Worm (Caenorhabditis elegans) whole organism, L1 larva: ENCODE results near the gene irk-1.

Source experiments
- C16A3.4 ChIP-seq: fragments of 150-350 bp; optimal IDR thresholded peaks from 2 replicates; lab custom pipeline; 2014; ENCODE audit warnings: missing biosample characterization, missing genetic modification characterization
- C34B4.2 ChIP-seq: sonication (generic microtip); optimal IDR thresholded peaks from 2 replicates; lab custom pipeline; 2017; ENCODE audit warnings: mild to moderate bottlenecking, missing genetic modification characterization, missing compliant biosample characterization
- F16B12.6 ChIP-seq: fragments of 150-350 bp; optimal IDR thresholded peaks from 2 replicates; lab custom pipeline; 2014; ENCODE audit warnings: missing biosample characterization, missing genetic modification characterization
- aha-1 ChIP-seq: fragments of 150-350 bp; optimal IDR thresholded peaks from 2 replicates; lab custom pipeline; 2014; ENCODE audit warnings: missing biosample characterization, missing genetic modification characterization
- alr-1 ChIP-seq: fragments of 200-800 bp; sonication (Bioruptor generic); optimal IDR thresholded peaks from 2 replicates; lab custom pipeline; 2018; ENCODE audit warnings: borderline replicate concordance, mild to moderate bottlenecking, missing genetic modification characterization, missing compliant biosample characterization
- aly-2 ChIP-seq: fragments of 150-350 bp; optimal IDR thresholded peaks from 2 replicates; lab custom pipeline; 2014; ENCODE audit warnings: missing biosample characterization, missing genetic modification characterization
- ama-1 ChIP-seq: fragments of 150-350 bp; optimal IDR thresholded peaks from 2 replicates; lab custom pipeline; 2014
- blmp-1 ChIP-seq: fragments of 150-350 bp; optimal IDR thresholded peaks from 2 replicates; lab custom pipeline; 2014; ENCODE audit warnings: missing biosample characterization, missing genetic modification characterization
- ceh-63 ChIP-seq: fragments of 200-800 bp; sonication (Bioruptor generic); optimal IDR thresholded peaks from 2 replicates; lab custom pipeline; 2018; ENCODE audit warnings: mild to moderate bottlenecking, missing genetic modification characterization, missing compliant biosample characterization
- ceh-8 ChIP-seq: fragments of 200-800 bp; sonication (Bioruptor generic); optimal IDR thresholded peaks from 2 replicates; lab custom pipeline; 2018; ENCODE audit warnings: mild to moderate bottlenecking, missing genetic modification characterization, moderate library complexity, missing compliant biosample characterization
- ceh-82 ChIP-seq, 3 experiments: fragments of 150-350 bp in 1 of 3; sonication (generic microtip) in 2 of 3; optimal IDR thresholded peaks; 2 replicates each; lab custom pipeline; 2014 to 2017; ENCODE audit warnings: missing biosample characterization in 3 of 3, missing genetic modification characterization in 3 of 3
- efl-1 ChIP-seq, 4 experiments: fragments of 150-350 bp; optimal IDR thresholded peaks in 3 of 4; peaks in 1 of 4; 1 replicate in 1 of 4; 2 replicates in 3 of 4; lab custom pipeline; 2014; ENCODE audit warnings: missing biosample characterization in 2 of 4, missing genetic modification characterization in 2 of 4, missing genetic modification reagents in 2 of 4
- efl-3 ChIP-seq: fragments of 200-800 bp; sonication (Bioruptor generic); optimal IDR thresholded peaks from 2 replicates; lab custom pipeline; 2018; ENCODE audit warnings: mild to moderate bottlenecking, missing genetic modification characterization, missing compliant biosample characterization
- egl-27 ChIP-seq, 2 experiments: fragments of 150-350 bp in 1 of 2; sonication (generic microtip); optimal IDR thresholded peaks; 3 replicates each; lab custom pipeline; 2017 to 2018; ENCODE audit warnings: missing biosample characterization in 2 of 2, missing genetic modification characterization in 2 of 2, missing genetic modification reagents in 2 of 2
- elt-2 ChIP-seq: sonication (generic microtip); optimal IDR thresholded peaks from 2 replicates; lab custom pipeline; 2016; ENCODE audit warnings: missing genetic modification characterization, mild to moderate bottlenecking, inconsistent platforms, missing compliant biosample characterization, missing genetic modification reagents
- elt-3 ChIP-seq, 6 experiments: fragments of 150-350 bp in 1 of 6; sonication (generic microtip); optimal IDR thresholded peaks; 2 replicates each; lab custom pipeline; 2017 to 2018; ENCODE audit warnings: missing biosample characterization in 6 of 6, missing genetic modification characterization in 6 of 6, inconsistent platforms in 1 of 6
- ets-5 ChIP-seq: fragments of 200-800 bp; sonication (Bioruptor generic); IDR thresholded peaks from 2 replicates; pipeline ENCODE4 v1.3.6; 2022; ENCODE audit warnings: missing genetic modification characterization, missing compliant biosample characterization
- fkh-8 ChIP-seq: sonication (generic microtip); optimal IDR thresholded peaks from 2 replicates; lab custom pipeline; 2016; ENCODE audit warnings: mild to moderate bottlenecking, missing genetic modification characterization, missing compliant biosample characterization
- fos-1 ChIP-seq: fragments of 150-350 bp; optimal IDR thresholded peaks from 2 replicates; lab custom pipeline; 2014; ENCODE audit warnings: missing biosample characterization, missing genetic modification characterization
- grh-1 ChIP-seq: fragments of 200-800 bp; sonication (Bioruptor generic); IDR thresholded peaks from 2 replicates; pipeline ENCODE4 v1.3.6; 2022; ENCODE audit warnings: missing genetic modification reagents, missing genetic modification characterization, missing compliant biosample characterization
- hlh-17 ChIP-seq: fragments of 200-800 bp; sonication (Bioruptor generic); optimal IDR thresholded peaks from 2 replicates; lab custom pipeline; 2018; ENCODE audit warnings: missing genetic modification characterization, mild to moderate bottlenecking, missing compliant biosample characterization, moderate library complexity, borderline replicate concordance
- hpl-2 ChIP-seq: fragments of 150-350 bp; optimal IDR thresholded peaks from 2 replicates; lab custom pipeline; 2014; ENCODE audit warnings: missing biosample characterization, missing genetic modification reagents, missing genetic modification characterization
- jun-1 ChIP-seq: fragments of 150-350 bp; optimal IDR thresholded peaks from 2 replicates; lab custom pipeline; 2014; ENCODE audit warnings: missing biosample characterization, missing genetic modification reagents, missing genetic modification characterization
- lin-13 ChIP-seq: fragments of 150-350 bp; optimal IDR thresholded peaks from 2 replicates; lab custom pipeline; 2014; ENCODE audit warnings: missing biosample characterization, missing genetic modification reagents, missing genetic modification characterization
- lin-15B ChIP-seq: fragments of 150-350 bp; sonication (generic microtip); optimal IDR thresholded peaks from 3 replicates; lab custom pipeline; 2014; ENCODE audit warnings: missing biosample characterization, missing genetic modification characterization
- lin-39 ChIP-seq: fragments of 150-350 bp; optimal IDR thresholded peaks from 2 replicates; lab custom pipeline; 2014; ENCODE audit warnings: missing biosample characterization, missing genetic modification reagents, missing genetic modification characterization
- lir-3 ChIP-seq: sonication (generic microtip); optimal IDR thresholded peaks from 2 replicates; lab custom pipeline; 2016; ENCODE audit warnings: mild to moderate bottlenecking, missing genetic modification characterization, moderate library complexity, missing compliant biosample characterization; ENCODE audit not compliant: poor library complexity
- lsy-2 ChIP-seq, 2 experiments: fragments of 150-350 bp; optimal IDR thresholded peaks; 2 replicates each; lab custom pipeline; 2014; ENCODE audit warnings: missing biosample characterization in 2 of 2, missing genetic modification characterization in 2 of 2
- mab-9 ChIP-seq: fragments of 200-800 bp; sonication (Bioruptor generic); IDR thresholded peaks from 2 replicates; pipeline ENCODE4 v1.3.6; 2022; ENCODE audit warnings: missing genetic modification reagents, missing genetic modification characterization, missing compliant biosample characterization
- mdl-1 ChIP-seq, 2 experiments: fragments of 150-350 bp; optimal IDR thresholded peaks; 2 replicates each; lab custom pipeline; 2014 to 2017; ENCODE audit warnings: missing biosample characterization in 2 of 2, missing genetic modification characterization in 2 of 2, inconsistent platforms in 1 of 2
- nhr-11 ChIP-seq: fragments of 150-350 bp; optimal IDR thresholded peaks from 2 replicates; lab custom pipeline; 2014; ENCODE audit warnings: missing biosample characterization, missing genetic modification characterization
- nhr-20 ChIP-seq: sonication (generic microtip); optimal IDR thresholded peaks from 2 replicates; lab custom pipeline; 2016; ENCODE audit warnings: mild to moderate bottlenecking, missing genetic modification characterization, missing compliant biosample characterization
- nhr-237 ChIP-seq: fragments of 150-350 bp; optimal IDR thresholded peaks from 2 replicates; lab custom pipeline; 2014; ENCODE audit warnings: missing biosample characterization, missing genetic modification characterization
- nhr-28 ChIP-seq: fragments of 150-350 bp; optimal IDR thresholded peaks from 2 replicates; lab custom pipeline; 2014; ENCODE audit warnings: missing biosample characterization, missing genetic modification characterization
- nhr-47 ChIP-seq: sonication (generic microtip); optimal IDR thresholded peaks from 2 replicates; lab custom pipeline; 2016; ENCODE audit warnings: mild to moderate bottlenecking, missing genetic modification characterization, moderate library complexity, missing compliant biosample characterization
- nhr-76 ChIP-seq: sonication (generic microtip); optimal IDR thresholded peaks from 2 replicates; lab custom pipeline; 2017; ENCODE audit warnings: missing biosample characterization, missing genetic modification characterization
- nhr-77 ChIP-seq: fragments of 150-350 bp; optimal IDR thresholded peaks from 2 replicates; lab custom pipeline; 2014; ENCODE audit warnings: missing biosample characterization, missing genetic modification characterization
- nhr-84 ChIP-seq: sonication (generic microtip); optimal IDR thresholded peaks from 2 replicates; lab custom pipeline; 2017; ENCODE audit warnings: missing biosample characterization, missing genetic modification characterization
- nhr-85 ChIP-seq: sonication (generic microtip); peaks from one replicate; lab custom pipeline; 2016; ENCODE audit warnings: missing genetic modification characterization, inconsistent platforms, missing compliant biosample characterization
- pag-3 ChIP-seq: sonication (generic microtip); optimal IDR thresholded peaks from 2 replicates; lab custom pipeline; 2017; ENCODE audit warnings: missing genetic modification characterization, mild to moderate bottlenecking, missing compliant biosample characterization, antibody characterized with exemption, borderline replicate concordance; ENCODE audit not compliant: insufficient read depth
- skn-1 ChIP-seq: fragments of 150-350 bp; optimal IDR thresholded peaks from 2 replicates; lab custom pipeline; 2014; ENCODE audit warnings: missing biosample characterization, missing genetic modification characterization
- snpc-4 ChIP-seq: fragments of 150-350 bp; optimal IDR thresholded peaks from 2 replicates; lab custom pipeline; 2014; ENCODE audit warnings: missing biosample characterization, missing genetic modification characterization
- sox-4 ChIP-seq: sonication (generic microtip); optimal IDR thresholded peaks from 2 replicates; lab custom pipeline; 2016; ENCODE audit warnings: missing genetic modification characterization, missing compliant biosample characterization
- swsn-7 ChIP-seq: sonication (generic microtip); optimal IDR thresholded peaks from 2 replicates; lab custom pipeline; 2016; ENCODE audit warnings: missing genetic modification characterization, missing compliant biosample characterization
- tbx-2 ChIP-seq: sonication (generic microtip); optimal IDR thresholded peaks from 2 replicates; lab custom pipeline; 2016; ENCODE audit warnings: missing genetic modification characterization, missing compliant biosample characterization
- tlp-1 ChIP-seq: fragments of 150-350 bp; optimal IDR thresholded peaks from 2 replicates; lab custom pipeline; 2014; ENCODE audit warnings: missing biosample characterization, missing genetic modification characterization
- unc-130 ChIP-seq: fragments of 150-350 bp; optimal IDR thresholded peaks from 2 replicates; lab custom pipeline; 2017; ENCODE audit warnings: missing biosample characterization, missing genetic modification characterization, inconsistent platforms
- unc-62 ChIP-seq: fragments of 150-350 bp; optimal IDR thresholded peaks from 2 replicates; lab custom pipeline; 2014; ENCODE audit warnings: missing biosample characterization, missing genetic modification reagents, missing genetic modification characterization
- unc-86 ChIP-seq: sonication (generic microtip); optimal IDR thresholded peaks from 2 replicates; lab custom pipeline; 2016; ENCODE audit warnings: missing genetic modification characterization, missing compliant biosample characterization
- unc-98 ChIP-seq: fragments of 200-800 bp; sonication (Bioruptor generic); IDR thresholded peaks from 2 replicates; pipeline ENCODE4 v1.3.6; 2022; ENCODE audit warnings: missing genetic modification characterization, missing compliant biosample characterization
- vab-15 ChIP-seq: sonication (generic microtip); optimal IDR thresholded peaks from 2 replicates; lab custom pipeline; 2017; ENCODE audit warnings: missing genotype, mild to moderate bottlenecking, missing genetic modification characterization, missing compliant biosample characterization
- xbp-1 ChIP-seq: sonication (generic microtip); optimal IDR thresholded peaks from 2 replicates; lab custom pipeline; 2016; ENCODE audit warnings: missing genetic modification characterization, missing compliant biosample characterization
- zag-1 ChIP-seq: fragments of 150-350 bp; optimal IDR thresholded peaks from 2 replicates; lab custom pipeline; 2014; ENCODE audit warnings: missing biosample characterization, missing genetic modification characterization

Gene irk-1

DNA sequence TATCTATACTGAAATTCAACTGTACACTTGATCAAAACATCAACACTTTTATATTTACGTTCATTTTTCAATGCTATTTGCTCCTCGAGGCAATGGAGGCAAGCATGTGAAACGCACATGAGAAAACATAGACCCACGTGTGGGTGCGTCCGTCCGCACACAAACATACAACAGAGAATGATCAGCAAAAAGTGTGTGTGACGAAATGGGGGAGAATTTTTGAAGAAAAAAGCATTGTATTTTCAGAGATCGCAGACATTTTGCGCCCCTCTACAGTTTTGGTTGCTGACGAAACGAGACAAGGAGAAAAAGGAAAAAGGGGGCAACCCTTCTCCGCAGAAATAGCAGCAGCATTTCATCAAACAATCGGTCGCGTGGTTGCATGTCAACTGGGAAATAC is 27.8 kb downstream of the irk-1 start (continued):
- TF ChIP-seq vab-15 (tag; lab: Kevin White, UChicago) (no peak), tbx-2 (peak; percentile 93), nhr-11 (tag; lab: Kevin White, UChicago) (peak; percentile 14), swsn-7 (tag; lab: Kevin White, UChicago) (peak; percentile 90), fos-1 (tag; lab: Kevin White, UChicago) (peak; percentile 75), egl-27 (tag; optimal IDR thresholded peaks at IDR 0.05; lab: Kevin White, UChicago) (peak; percentile 91 to 92), lir-3 (tag; lab: Kevin White, UChicago) (peak; percentile 2), hpl-2 (GFP tag; lab: Kevin White, UChicago) (peak; percentile 73), nhr-47 (tag; lab: Kevin White, UChicago) (peak; percentile 87), skn-1 (tag; lab: Kevin White, UChicago) (peak; percentile 80), unc-86 (tag; lab: Kevin White, UChicago) (peak; percentile 6), nhr-237 (tag; lab: Kevin White, UChicago) (peak; percentile 51), jun-1 (tag; lab: Kevin White, UChicago) (peak; percentile 91), lsy-2 (tag; optimal IDR thresholded peaks at IDR 0.05; lab: Kevin White, UChicago) (peak; percentile 66 to 88), tlp-1 (no peak), aly-2 (tag; lab: Kevin White, UChicago) (no peak), xbp-1 (tag; lab: Kevin White, UChicago) (peak; percentile 85), pag-3 (tag; lab: Kevin White, UChicago) (no peak), ets-5 (GFP tag; lab: Robert Waterston, UW) (no peak), ceh-8 (GFP tag; lab: Kevin White, UChicago) (peak; percentile 42), mdl-1 (tag; optimal IDR thresholded peaks at IDR 0.05; lab: Kevin White, UChicago) (peak in 1 of 2 experiments; percentile 99), unc-130 (tag; lab: Kevin White, UChicago) (peak; percentile 69), lin-15B (tag; lab: Kevin White, UChicago) (no peak), nhr-85 (peak; percentile 100), ama-1 (lab: Kevin White, UChicago) (peak; percentile 47), elt-2 (peak; percentile 93), efl-3 (GFP tag; lab: Kevin White, UChicago) (peak; percentile 50), snpc-4 (tag; lab: Kevin White, UChicago) (no peak), C16A3.4 (tag; lab: Kevin White, UChicago) (peak; percentile 84), lin-13 (GFP tag; lab: Kevin White, UChicago) (peak; percentile 62), zag-1 (tag; lab: Kevin White, UChicago) (no peak), nhr-76 (tag; lab: Kevin White, UChicago) (peak; percentile 53), nhr-77 (tag; lab: Kevin White, UChicago) (peak; percentile 93), nhr-28 (tag; lab: Kevin White, UChicago) (peak; percentile 20), nhr-20 (tag; lab: Kevin White, UChicago) (peak; percentile 98), grh-1 (GFP tag; lab: Robert Waterston, UW) (peak; percentile 85), alr-1 (no peak), ceh-82 (tag; optimal IDR thresholded peaks at IDR 0.05; lab: Kevin White, UChicago) (peak; percentile 40 to 65 (median 57)), lin-39 (tag; lab: Kevin White, UChicago) (no peak), elt-3 (tag; optimal IDR thresholded peaks at IDR 0.05; lab: Kevin White, UChicago) (peak in 4 of 6 experiments; percentile 36 to 93 (median 76)), efl-1 (optimal IDR thresholded peaks at IDR 0.05; lab: Kevin White, UChicago) (peak; percentile 45 to 47), efl-1 (GFP tag; optimal IDR thresholded peaks at IDR 0.05 in 1 of 2; lab: Kevin White, UChicago) (peak; percentile 14 to 86), unc-98 (GFP tag; lab: Robert Waterston, UW) (no peak), blmp-1 (tag; lab: Kevin White, UChicago) (peak; percentile 91), mab-9 (no peak), nhr-84 (no peak), sox-4 (tag; lab: Kevin White, UChicago) (peak; percentile 69), F16B12.6 (tag; lab: Kevin White, UChicago) (no peak), unc-62 (GFP tag; lab: Kevin White, UChicago) (no peak), fkh-8 (peak; percentile 2), C34B4.2 (tag; lab: Kevin White, UChicago) (no peak), ceh-63 (GFP tag; lab: Kevin White, UChicago) (no peak), aha-1 (tag; lab: Kevin White, UChicago) (no peak), hlh-17 (no peak)
